ENCODE assay signal across 6 fruit fly cellular contexts in genomic region chr2L:3775767-3776351, dm6.
TF ChIP-seq lines count a peak whose summit lies in the region.

No protein-coding gene starts in this region.

- no peak for TF ChIP-seq CTCF in whole organism, embryonic (GFP tag; optimal IDR thresholded peaks at IDR 0.05; lab: Kevin White, UChicago)

TF ChIP-seq in whole organism, 6 proteins besides CTCF, POLR2A, EP300 and RAD21:
- TF ChIP-seq Dll (optimal IDR thresholded peaks at IDR 0.05; lab: Kevin White, UChicago) (no peak), pan (optimal IDR thresholded peaks at IDR 0.05; lab: Kevin White, UChicago) (peak; percentile 82)

TF ChIP-seq in whole organism, adult, 20 proteins besides CTCF, POLR2A, EP300 and RAD21:
- TF ChIP-seq CG14711 (tag; optimal IDR thresholded peaks at IDR 0.05; lab: Kevin White, UChicago) (no peak), pad (GFP tag; optimal IDR thresholded peaks at IDR 0.05; lab: Kevin White, UChicago) (no peak), cnc (optimal IDR thresholded peaks at IDR 0.05; lab: Kevin White, UChicago) (no peak), CG12768 (GFP tag; optimal IDR thresholded peaks at IDR 0.05; lab: Kevin White, UChicago) (no peak), cic (GFP tag; optimal IDR thresholded peaks at IDR 0.05; lab: Kevin White, UChicago) (no peak), Hr96 (GFP tag; optimal IDR thresholded peaks at IDR 0.05; lab: Kevin White, UChicago) (peak; percentile 15), Crg-1 (GFP tag; optimal IDR thresholded peaks at IDR 0.05; lab: Kevin White, UChicago) (no peak), toe (GFP tag; optimal IDR thresholded peaks at IDR 0.05; lab: Kevin White, UChicago) (no peak), Clk (GFP tag; optimal IDR thresholded peaks at IDR 0.05; lab: Kevin White, UChicago) (no peak), ovo (GFP tag; optimal IDR thresholded peaks at IDR 0.05; lab: Kevin White, UChicago) (no peak), CG7101 (tag; optimal IDR thresholded peaks at IDR 0.05; lab: Kevin White, UChicago) (no peak), bab1 (GFP tag; optimal IDR thresholded peaks at IDR 0.05; lab: Kevin White, UChicago) (no peak), tj (GFP tag; optimal IDR thresholded peaks at IDR 0.05; lab: Kevin White, UChicago) (no peak), CG11617 (GFP tag; optimal IDR thresholded peaks at IDR 0.05; lab: Kevin White, UChicago) (peak; percentile 32)

TF ChIP-seq in whole organism, embryonic, 481 proteins besides CTCF, POLR2A, EP300 and RAD21 (continues in another document):
- TF ChIP-seq CG10979 (tag; optimal IDR thresholded peaks at IDR 0.05; lab: Kevin White, UChicago): peak; percentile 71
- TF ChIP-seq Max (GFP tag; optimal IDR thresholded peaks at IDR 0.05; lab: Kevin White, UChicago): no peak
- no peak for TF ChIP-seq Camta (GFP tag; optimal IDR thresholded peaks at IDR 0.05; lab: Kevin White, UChicago)
- TF ChIP-seq seq (GFP tag; IDR thresholded peaks at IDR 0.05; lab: Robert Waterston, UW): no peak
- no peak for TF ChIP-seq CG12299 (tag; optimal IDR thresholded peaks at IDR 0.05; lab: Kevin White, UChicago)
- no peak for TF ChIP-seq CG31365 (tag; optimal IDR thresholded peaks at IDR 0.05; lab: Kevin White, UChicago)
- TF ChIP-seq grau (tag; optimal IDR thresholded peaks at IDR 0.05; lab: Kevin White, UChicago): peak; percentile 29
- TF ChIP-seq hth (optimal IDR thresholded peaks at IDR 0.05; lab: Kevin White, UChicago): no peak
- TF ChIP-seq emc (GFP tag; optimal IDR thresholded peaks at IDR 0.05; lab: Kevin White, UChicago): no peak
- no peak for TF ChIP-seq CG8478 (optimal IDR thresholded peaks at IDR 0.05; lab: Kevin White, UChicago)
- no peak for TF ChIP-seq CG16779 (GFP tag; IDR thresholded peaks at IDR 0.05; lab: Robert Waterston, UW)
- no peak for TF ChIP-seq CG6813 (GFP tag; optimal IDR thresholded peaks at IDR 0.05; lab: Kevin White, UChicago)
- peak; percentile 53 for TF ChIP-seq dmrt99B (tag; optimal IDR thresholded peaks at IDR 0.05; lab: Kevin White, UChicago)
- TF ChIP-seq Med (GFP tag; lab: Kevin White, UChicago): peak; percentile 46
- TF ChIP-seq HLH3B (GFP tag; IDR thresholded peaks at IDR 0.05; lab: Robert Waterston, UW): 0 out of 2 replicates have a peak, but pooled peaks have one; percentile 17
- TF ChIP-seq ab (GFP tag; optimal IDR thresholded peaks at IDR 0.05; lab: Kevin White, UChicago): peak; percentile 7
- no peak for TF ChIP-seq CG15479 (GFP tag; optimal IDR thresholded peaks at IDR 0.05; lab: Kevin White, UChicago)
- no peak for TF ChIP-seq rib (GFP tag; IDR thresholded peaks at IDR 0.05; lab: Robert Waterston, UW)
- TF ChIP-seq tgo (GFP tag; IDR thresholded peaks at IDR 0.05; lab: Robert Waterston, UW): no peak
- TF ChIP-seq hb (GFP tag; IDR thresholded peaks at IDR 0.05; lab: Robert Waterston, UW; ENCODE audit: partially characterized antibody): no peak

TF ChIP-seq in whole organism, prepupa, 60 proteins besides CTCF, POLR2A, EP300 and RAD21 (continues in another document):
- TF ChIP-seq topi (GFP tag; optimal IDR thresholded peaks at IDR 0.05; lab: Kevin White, UChicago) (peak; percentile 61), CG6276 (GFP tag; optimal IDR thresholded peaks at IDR 0.05; lab: Kevin White, UChicago) (no peak), CG32006 (GFP tag; optimal IDR thresholded peaks at IDR 0.05; lab: Kevin White, UChicago) (peak; percentile 50), CG8319 (GFP tag; optimal IDR thresholded peaks at IDR 0.05; lab: Kevin White, UChicago) (peak; percentile 20), CG15336 (GFP tag; IDR thresholded peaks at IDR 0.05; lab: Robert Waterston, UW) (no peak), CG8632 (GFP tag; optimal IDR thresholded peaks at IDR 0.05; lab: Kevin White, UChicago) (peak; percentile 30), CG3032 (tag; optimal IDR thresholded peaks at IDR 0.05; lab: Kevin White, UChicago) (peak; percentile 45), spab (GFP tag; optimal IDR thresholded peaks at IDR 0.05; lab: Kevin White, UChicago) (peak; percentile 42), Hr4 (GFP tag; optimal IDR thresholded peaks at IDR 0.05; lab: Kevin White, UChicago) (peak; percentile 42), CG3919 (GFP tag; optimal IDR thresholded peaks at IDR 0.05; lab: Kevin White, UChicago) (peak; percentile 45), cyc (GFP tag; optimal IDR thresholded peaks at IDR 0.05; lab: Kevin White, UChicago) (peak; percentile 44), CG10669 (GFP tag; optimal IDR thresholded peaks at IDR 0.05; lab: Kevin White, UChicago) (peak; percentile 41), Eip93F (GFP tag; optimal IDR thresholded peaks at IDR 0.05; lab: Kevin White, UChicago) (no peak), CG8119 (GFP tag; IDR thresholded peaks at IDR 0.05; lab: Robert Waterston, UW) (peak; percentile 55), CG11762 (GFP tag; optimal IDR thresholded peaks at IDR 0.05; lab: Kevin White, UChicago; ENCODE audit: insufficient read depth) (no peak), acj6 (GFP tag; optimal IDR thresholded peaks at IDR 0.05; lab: Kevin White, UChicago) (peak; percentile 73), CG6792 (GFP tag; optimal IDR thresholded peaks at IDR 0.05; lab: Kevin White, UChicago) (peak; percentile 18), ss (GFP tag; optimal IDR thresholded peaks at IDR 0.05; lab: Kevin White, UChicago) (no peak), pdm3 (GFP tag; optimal IDR thresholded peaks at IDR 0.05; lab: Kevin White, UChicago) (peak; percentile 61), vri (GFP tag; optimal IDR thresholded peaks at IDR 0.05; lab: Kevin White, UChicago) (peak; percentile 67)

TF ChIP-seq in whole organism, pupa, 21 proteins besides CTCF, POLR2A, EP300 and RAD21:
- no peak for TF ChIP-seq fd96Ca (GFP tag; IDR thresholded peaks at IDR 0.05; lab: Robert Waterston, UW)
- peak; percentile 20; the same call in 1 of the 3 replicates for TF ChIP-seq CG4496 (GFP tag; IDR thresholded peaks at IDR 0.05; lab: Robert Waterston, UW)
- TF ChIP-seq CG10348 (GFP tag; IDR thresholded peaks at IDR 0.05; lab: Robert Waterston, UW): no peak
- peak; percentile 34 for TF ChIP-seq CG8301 (tag; optimal IDR thresholded peaks at IDR 0.05; lab: Kevin White, UChicago)
- peak; percentile 47 for TF ChIP-seq CG15710 (tag; optimal IDR thresholded peaks at IDR 0.05; lab: Kevin White, UChicago)
- TF ChIP-seq CG12605 (GFP tag; IDR thresholded peaks at IDR 0.05; lab: Robert Waterston, UW): no peak
- no peak for TF ChIP-seq Pif1B (GFP tag; optimal IDR thresholded peaks at IDR 0.05; lab: Kevin White, UChicago)
- no peak for TF ChIP-seq Snoo (tag; optimal IDR thresholded peaks at IDR 0.05; lab: Kevin White, UChicago)
- TF ChIP-seq CG13204 (GFP tag; optimal IDR thresholded peaks at IDR 0.05; lab: Kevin White, UChicago): no peak
- no peak for TF ChIP-seq EcR (GFP tag; optimal IDR thresholded peaks at IDR 0.05; lab: Kevin White, UChicago)
- TF ChIP-seq CG32121 (GFP tag; IDR thresholded peaks at IDR 0.05; lab: Robert Waterston, UW): no peak
- peak; percentile 61 for TF ChIP-seq CG17806 (tag; optimal IDR thresholded peaks at IDR 0.05; lab: Kevin White, UChicago)
- TF ChIP-seq Pif1A (GFP tag; optimal IDR thresholded peaks at IDR 0.05; lab: Kevin White, UChicago): peak; percentile 41
- TF ChIP-seq CG34367 (tag; optimal IDR thresholded peaks at IDR 0.05; lab: Kevin White, UChicago): peak; percentile 17
- TF ChIP-seq Ets98B (GFP tag; IDR thresholded peaks at IDR 0.05; lab: Robert Waterston, UW): no peak
- 0 out of 2 replicates have a peak, but pooled peaks have one; percentile 5 for TF ChIP-seq rn (GFP tag; IDR thresholded peaks at IDR 0.05; lab: Robert Waterston, UW)
- TF ChIP-seq CG8159 (tag; optimal IDR thresholded peaks at IDR 0.05; lab: Kevin White, UChicago): peak; percentile 67
- TF ChIP-seq CG14655 (GFP tag; optimal IDR thresholded peaks at IDR 0.05; lab: Kevin White, UChicago): peak; percentile 58
- peak; percentile 63 for TF ChIP-seq CG9948 (tag; optimal IDR thresholded peaks at IDR 0.05; lab: Kevin White, UChicago)
- no peak for TF ChIP-seq gl (tag; optimal IDR thresholded peaks at IDR 0.05; lab: Kevin White, UChicago)
- TF ChIP-seq D1 (tag; optimal IDR thresholded peaks at IDR 0.05; lab: Kevin White, UChicago): no peak

TF ChIP-seq in whole organism, wandering third instar larva, 38 proteins besides CTCF, POLR2A, EP300 and RAD21 (continues in another document):
- TF ChIP-seq Dfd (GFP tag; optimal IDR thresholded peaks at IDR 0.05; lab: Kevin White, UChicago) (no peak), br (GFP tag; optimal IDR thresholded peaks at IDR 0.05; lab: Kevin White, UChicago) (peak; percentile 65), CG9705 (GFP tag; optimal IDR thresholded peaks at IDR 0.05; lab: Kevin White, UChicago) (no peak), CrebA (GFP tag; optimal IDR thresholded peaks at IDR 0.05; lab: Kevin White, UChicago; ENCODE audit: borderline replicate concordance) (no peak), dmrt93B (GFP tag; optimal IDR thresholded peaks at IDR 0.05; lab: Kevin White, UChicago) (peak; percentile 24), h (GFP tag; optimal IDR thresholded peaks at IDR 0.05; lab: Kevin White, UChicago) (peak; percentile 68), lola (GFP tag; optimal IDR thresholded peaks at IDR 0.05; lab: Kevin White, UChicago) (no peak), jim (GFP tag; optimal IDR thresholded peaks at IDR 0.05; lab: Kevin White, UChicago) (no peak), Jra (GFP tag; optimal IDR thresholded peaks at IDR 0.05; lab: Kevin White, UChicago) (no peak), rgr (GFP tag; optimal IDR thresholded peaks at IDR 0.05; lab: Kevin White, UChicago) (peak; percentile 7), HLH106 (tag; optimal IDR thresholded peaks at IDR 0.05; lab: Kevin White, UChicago) (peak; percentile 19), Rel (GFP tag; optimal IDR thresholded peaks at IDR 0.05; lab: Kevin White, UChicago) (no peak), Rel (tag; optimal IDR thresholded peaks at IDR 0.05; lab: Kevin White, UChicago) (peak; percentile 41), CG32264 (GFP tag; optimal IDR thresholded peaks at IDR 0.05; lab: Kevin White, UChicago) (no peak), brk (GFP tag; optimal IDR thresholded peaks at IDR 0.05; lab: Kevin White, UChicago) (no peak), foxo (GFP tag; optimal IDR thresholded peaks at IDR 0.05; lab: Kevin White, UChicago) (peak in 1 of 2 experiments; percentile 60), N (GFP tag; optimal IDR thresholded peaks at IDR 0.05; lab: Kevin White, UChicago) (no peak), tai (GFP tag; optimal IDR thresholded peaks at IDR 0.05; lab: Kevin White, UChicago) (no peak), usp (GFP tag; optimal IDR thresholded peaks at IDR 0.05; lab: Kevin White, UChicago) (no peak), Hr78 (GFP tag; optimal IDR thresholded peaks at IDR 0.05; lab: Kevin White, UChicago) (no peak), psq (GFP tag; optimal IDR thresholded peaks at IDR 0.05; lab: Kevin White, UChicago) (peak; percentile 14), ey (GFP tag; optimal IDR thresholded peaks at IDR 0.05; lab: Kevin White, UChicago) (peak; percentile 41), Mio (GFP tag; optimal IDR thresholded peaks at IDR 0.05; lab: Kevin White, UChicago) (no peak), woc (GFP tag; optimal IDR thresholded peaks at IDR 0.05; lab: Kevin White, UChicago) (peak; percentile 43), Dif (GFP tag; optimal IDR thresholded peaks at IDR 0.05; lab: Kevin White, UChicago; ENCODE audit: partially characterized antibody) (no peak), Vsx2 (GFP tag; optimal IDR thresholded peaks at IDR 0.05; lab: Kevin White, UChicago; ENCODE audit: partially characterized antibody) (no peak)
